Worm (Caenorhabditis elegans) whole organism, L3 larva: ENCODE measurements around the gene dnj-10.
A peak's percentile ranks its signal among the peaks of the same experiment; 100 is the strongest.

Experiments
- R02D3.7 ChIP-seq: fragments of 150-350 bp; optimal IDR thresholded peaks from 2 replicates; lab custom pipeline; 2014; ENCODE audit warnings: missing biosample characterization, missing genetic modification characterization
- ZK546.5 ChIP-seq: sonication (generic microtip); optimal IDR thresholded peaks from 2 replicates; lab custom pipeline; 2017; ENCODE audit warnings: missing biosample characterization, missing genetic modification characterization
- ama-1 ChIP-seq: fragments of 150-350 bp; optimal IDR thresholded peaks from 2 replicates; lab custom pipeline; 2018
- ceh-16 ChIP-seq: sonication (generic microtip); optimal IDR thresholded peaks from 2 replicates; lab custom pipeline; 2017; ENCODE audit warnings: missing biosample characterization, missing genetic modification characterization
- ceh-28 ChIP-seq: fragments of 150-350 bp; optimal IDR thresholded peaks from 2 replicates; lab custom pipeline; 2014; ENCODE audit warnings: missing biosample characterization, missing genetic modification reagents, missing genetic modification characterization
- ceh-82 ChIP-seq: fragments of 150-350 bp; optimal IDR thresholded peaks from 2 replicates; lab custom pipeline; 2014; ENCODE audit warnings: missing biosample characterization, missing genetic modification characterization
- ceh-9 ChIP-seq: sonication (generic microtip); optimal IDR thresholded peaks from 2 replicates; lab custom pipeline; 2018; ENCODE audit warnings: missing biosample characterization, missing genetic modification characterization
- daf-12 ChIP-seq: fragments of 150-350 bp; optimal IDR thresholded peaks from 2 replicates; lab custom pipeline; 2014; ENCODE audit warnings: missing biosample characterization, missing genetic modification reagents, missing genetic modification characterization
- egl-27 ChIP-seq: sonication (generic microtip); optimal IDR thresholded peaks from 4 replicates; lab custom pipeline; 2017; ENCODE audit warnings: missing biosample characterization, missing genetic modification reagents, missing genetic modification characterization
- elt-2 ChIP-seq: sonication (generic microtip); optimal IDR thresholded peaks from 2 replicates; lab custom pipeline; 2016; ENCODE audit warnings: missing genetic modification reagents, mild to moderate bottlenecking, missing genetic modification characterization, missing compliant biosample characterization
- elt-3 ChIP-seq, 3 experiments: fragments of 150-350 bp in 1 of 3; sonication (generic microtip) in 2 of 3; optimal IDR thresholded peaks; 2 replicates in 2 of 3; 4 replicates in 1 of 3; lab custom pipeline; 2014 to 2017; ENCODE audit warnings: missing biosample characterization in 3 of 3, missing genetic modification characterization in 3 of 3
- eor-1 ChIP-seq, 2 experiments: fragments of 150-350 bp; optimal IDR thresholded peaks; 2 replicates each; lab custom pipeline; 2014 to 2018; ENCODE audit warnings: missing biosample characterization in 2 of 2, missing genetic modification characterization in 2 of 2
- fkh-10 ChIP-seq: sonication (generic microtip); optimal IDR thresholded peaks from 2 replicates; lab custom pipeline; 2017; ENCODE audit warnings: missing biosample characterization, missing genetic modification reagents, missing genetic modification characterization
- fkh-2 ChIP-seq: fragments of 150-350 bp; optimal IDR thresholded peaks from 2 replicates; lab custom pipeline; 2014; ENCODE audit warnings: missing biosample characterization, missing genetic modification reagents, missing genetic modification characterization
- jun-1 ChIP-seq: fragments of 150-350 bp; optimal IDR thresholded peaks from 2 replicates; lab custom pipeline; 2014; ENCODE audit warnings: missing biosample characterization, missing genetic modification reagents, missing genetic modification characterization
- lin-39 ChIP-seq: fragments of 150-350 bp; optimal IDR thresholded peaks from 2 replicates; lab custom pipeline; 2018; ENCODE audit warnings: missing biosample characterization, missing genetic modification reagents, missing genetic modification characterization
- lsy-12 ChIP-seq: sonication (generic microtip); optimal IDR thresholded peaks from 2 replicates; lab custom pipeline; 2016; ENCODE audit warnings: mild to moderate bottlenecking, missing genetic modification characterization, missing compliant biosample characterization
- nfya-1 ChIP-seq: sonication (generic microtip); optimal IDR thresholded peaks from 2 replicates; lab custom pipeline; 2017; ENCODE audit warnings: missing genetic modification characterization, mild to moderate bottlenecking, missing compliant biosample characterization, antibody characterized with exemption, moderate library complexity; ENCODE audit not compliant: insufficient read depth
- nhr-11 ChIP-seq: fragments of 150-350 bp; optimal IDR thresholded peaks from 2 replicates; lab custom pipeline; 2014; ENCODE audit warnings: missing biosample characterization, missing genetic modification characterization
- nhr-12 ChIP-seq: fragments of 150-350 bp; optimal IDR thresholded peaks from 2 replicates; lab custom pipeline; 2014; ENCODE audit warnings: missing biosample characterization, missing genetic modification characterization
- nhr-23 ChIP-seq: fragments of 150-350 bp; optimal IDR thresholded peaks from 2 replicates; lab custom pipeline; 2014; ENCODE audit warnings: missing biosample characterization, missing genetic modification reagents, missing genetic modification characterization
- nhr-25 ChIP-seq: sonication (generic microtip); optimal IDR thresholded peaks from 2 replicates; lab custom pipeline; 2017; ENCODE audit warnings: missing biosample characterization, missing genetic modification characterization
- nhr-28 ChIP-seq: fragments of 150-350 bp; optimal IDR thresholded peaks from 2 replicates; lab custom pipeline; 2014; ENCODE audit warnings: missing biosample characterization, missing genetic modification characterization
- nhr-67 ChIP-seq: fragments of 150-350 bp; optimal IDR thresholded peaks from 2 replicates; lab custom pipeline; 2014; ENCODE audit warnings: missing biosample characterization, missing genetic modification characterization
- nhr-77 ChIP-seq: fragments of 150-350 bp; optimal IDR thresholded peaks from 2 replicates; lab custom pipeline; 2014; ENCODE audit warnings: missing biosample characterization, missing genetic modification characterization
- pha-4 ChIP-seq: fragments of 150-350 bp; optimal IDR thresholded peaks from 2 replicates; lab custom pipeline; 2014; ENCODE audit warnings: missing biosample characterization, missing genetic modification reagents, missing genetic modification characterization
- pqm-1 ChIP-seq: fragments of 150-350 bp; optimal IDR thresholded peaks from 2 replicates; lab custom pipeline; 2017; ENCODE audit warnings: missing biosample characterization, missing genetic modification characterization, inconsistent platforms
- skn-1 ChIP-seq: fragments of 150-350 bp; optimal IDR thresholded peaks from 2 replicates; lab custom pipeline; 2014; ENCODE audit warnings: missing biosample characterization, missing genetic modification characterization
- snpc-4 ChIP-seq: fragments of 150-350 bp; optimal IDR thresholded peaks from 2 replicates; lab custom pipeline; 2014; ENCODE audit warnings: missing biosample characterization, missing genetic modification characterization
- tbx-2 ChIP-seq: sonication (generic microtip); optimal IDR thresholded peaks from 2 replicates; lab custom pipeline; 2016; ENCODE audit warnings: mild to moderate bottlenecking, missing genetic modification characterization, missing compliant biosample characterization
- unc-39 ChIP-seq: sonication (generic microtip); optimal IDR thresholded peaks from 4 replicates; lab custom pipeline; 2017; ENCODE audit warnings: missing biosample characterization, missing genetic modification characterization
- zag-1 ChIP-seq: fragments of 150-350 bp; optimal IDR thresholded peaks from 2 replicates; lab custom pipeline; 2014; ENCODE audit warnings: missing biosample characterization, missing genetic modification characterization

The dnj-10 gene

ce11 chrIII:8596692-8597091 is 34.3 kb upstream of the dnj-10 start:
- TF ChIP-seq unc-39 (tag; lab: Kevin White, UChicago) (no peak), nhr-23 (peak; percentile 86), ceh-82 (tag; lab: Kevin White, UChicago) (no peak), eor-1 (tag; optimal IDR thresholded peaks at IDR 0.05; lab: Kevin White, UChicago) (no peak)
- TF ChIP-seq, all 47 proteins: peak for 1

ce11 chrIII:8597770-8598169 is 33.2 kb upstream of the dnj-10 start, which contains the start of gene ztf-30:
TSS of gene ztf-30 (minus strand) at chrIII:8597870.
- TF ChIP-seq nhr-25 (tag; lab: Kevin White, UChicago) (no peak), pqm-1 (tag; lab: Kevin White, UChicago) (no peak), elt-2 (tag; lab: Kevin White, UChicago) (no peak), ceh-82 (tag; lab: Kevin White, UChicago) (no peak), zag-1 (no peak), nhr-67 (tag; lab: Kevin White, UChicago) (no peak), skn-1 (tag; lab: Kevin White, UChicago) (no peak), R02D3.7 (tag; lab: Kevin White, UChicago) (no peak), snpc-4 (no peak), elt-3 (tag; optimal IDR thresholded peaks at IDR 0.05; lab: Kevin White, UChicago) (no peak), ama-1 (lab: Kevin White, UChicago) (no peak), ceh-9 (no peak), lin-39 (no peak), ceh-28 (no peak), nhr-28 (tag; lab: Kevin White, UChicago) (no peak), fkh-10 (GFP tag; lab: Kevin White, UChicago) (no peak)
- TF ChIP-seq, all 47 proteins: peak for 0

- TF ChIP-seq nhr-11 (tag; lab: Kevin White, UChicago) (no peak), lsy-12 (tag; lab: Kevin White, UChicago) (no peak), nhr-25 (tag; lab: Kevin White, UChicago) (peak; percentile 26), pha-4 (no peak), fkh-10 (GFP tag; lab: Kevin White, UChicago) (no peak), nhr-23 (peak; percentile 90), ZK546.5 (tag; lab: Kevin White, UChicago) (no peak)
- TF ChIP-seq, all 47 proteins: peak for 2
Measured at ce11 chrIII:8598961-8599360, 32.0 kb upstream of the dnj-10 start.

- TF ChIP-seq fkh-2 (tag; lab: Kevin White, UChicago) (no peak), nhr-23 (peak; percentile 87), daf-12 (tag; lab: Kevin White, UChicago) (no peak), lin-39 (no peak)
Measured at ce11 chrIII:8602148-8602547, 28.8 kb upstream of the dnj-10 start.

ce11 chrIII:8605532-8605931 is 25.4 kb upstream of the dnj-10 start, which contains the start of gene C06E1.1:
TSS of gene C06E1.1 (plus strand) at chrIII:8605832.
- TF ChIP-seq eor-1 (tag; optimal IDR thresholded peaks at IDR 0.05; lab: Kevin White, UChicago) (no peak), ceh-28 (no peak), nhr-12 (no peak), tbx-2 (tag; lab: Kevin White, UChicago) (no peak), fkh-2 (tag; lab: Kevin White, UChicago) (no peak), ceh-16 (tag; lab: Kevin White, UChicago) (no peak)
- TF ChIP-seq, all 47 proteins: peak for 0

- TF ChIP-seq nhr-12 (no peak), zag-1 (no peak), nhr-23 (no peak), nhr-77 (tag; lab: Kevin White, UChicago) (no peak), nfya-1 (tag; lab: Kevin White, UChicago) (no peak), nhr-25 (tag; lab: Kevin White, UChicago) (no peak), jun-1 (no peak), pha-4 (no peak)
Measured at ce11 chrIII:8609683-8610082, 21.3 kb upstream of the dnj-10 start, which contains the start of gene C06E1.9. TSS of gene C06E1.9 (minus strand) at chrIII:8609783.

ce11 chrIII:8611282-8611681 is 19.7 kb upstream of the dnj-10 start:
- TF ChIP-seq ama-1 (lab: Kevin White, UChicago), result no peak
- no peak for TF ChIP-seq egl-27 (tag; lab: Kevin White, UChicago)
